Worm (Caenorhabditis elegans): Measurements from ENCODE around the gene K04B12.2.
A peak's percentile ranks its signal among the peaks of the same experiment; 100 is the strongest.

Gene K04B12.2

DNA sequence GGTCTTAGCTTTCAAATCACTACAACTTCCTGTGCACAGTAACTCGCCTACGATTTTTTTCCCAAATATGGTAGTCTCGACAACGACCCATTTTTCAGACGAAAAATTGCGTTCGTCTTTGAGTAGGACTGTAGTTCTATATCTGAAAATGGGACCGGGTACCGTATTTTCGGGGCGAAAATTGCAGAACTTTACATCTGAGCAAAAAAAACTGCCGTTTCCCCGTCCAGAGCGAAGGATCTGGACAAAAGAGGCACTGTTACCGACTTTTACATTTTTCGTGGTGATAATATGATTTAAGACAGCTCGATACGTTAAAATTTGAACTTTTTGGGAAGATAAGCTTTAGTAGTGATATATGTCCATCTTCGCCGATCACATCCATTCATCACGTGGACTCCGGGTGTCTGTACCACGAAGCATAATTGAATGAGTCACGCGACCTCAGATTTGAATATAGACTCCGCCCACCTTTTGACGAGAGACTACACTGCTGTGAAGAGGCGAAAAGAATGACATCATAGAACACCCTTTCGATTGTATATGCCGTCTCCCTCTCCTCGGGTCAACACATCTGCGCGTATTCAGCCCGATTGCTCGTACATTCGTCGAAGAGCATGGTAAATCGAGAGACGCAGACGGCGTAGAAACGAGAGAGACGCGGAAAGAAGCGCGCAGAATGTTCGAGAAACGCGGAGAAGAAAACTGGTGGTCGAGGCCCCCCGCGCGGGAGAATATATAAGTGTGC is 32.9 kb downstream of the K04B12.2 start (continued):
- TF ChIP-seq lin-1 (GFP tag; IDR thresholded peaks at IDR 0.05) = no peak
- 0 out of 2 replicates have a peak, but pooled peaks have one; percentile 24 for TF ChIP-seq egl-43 (GFP tag; IDR thresholded peaks at IDR 0.05)
- peak in 1 of 2 experiments; percentile 99 for TF ChIP-seq unc-62 (GFP tag; optimal IDR thresholded peaks at IDR 0.05 in 1 of 2)
- no peak for TF ChIP-seq unc-62 (tag; optimal IDR thresholded peaks at IDR 0.05)
- no peak for TF ChIP-seq Y48G9A.11 (GFP tag; IDR thresholded peaks at IDR 0.05)
- peak; percentile 38; the same call in 1 of the 2 replicates for TF ChIP-seq php-3 (GFP tag; IDR thresholded peaks at IDR 0.05)
- TF ChIP-seq nhr-10 (tag; optimal IDR thresholded peaks at IDR 0.05) = peak; percentile 62
- 0 out of 2 replicates have a peak, but pooled peaks have one; percentile 8 for TF ChIP-seq daf-19 (GFP tag; conservative IDR thresholded peaks at IDR 0.05)
- no peak for TF ChIP-seq ces-1 (GFP tag; optimal IDR thresholded peaks at IDR 0.05)
- TF ChIP-seq zag-1 (tag; optimal IDR thresholded peaks at IDR 0.05) = no peak
- TF ChIP-seq T20F7.1 (GFP tag; optimal IDR thresholded peaks at IDR 0.05) = no peak

DNA sequence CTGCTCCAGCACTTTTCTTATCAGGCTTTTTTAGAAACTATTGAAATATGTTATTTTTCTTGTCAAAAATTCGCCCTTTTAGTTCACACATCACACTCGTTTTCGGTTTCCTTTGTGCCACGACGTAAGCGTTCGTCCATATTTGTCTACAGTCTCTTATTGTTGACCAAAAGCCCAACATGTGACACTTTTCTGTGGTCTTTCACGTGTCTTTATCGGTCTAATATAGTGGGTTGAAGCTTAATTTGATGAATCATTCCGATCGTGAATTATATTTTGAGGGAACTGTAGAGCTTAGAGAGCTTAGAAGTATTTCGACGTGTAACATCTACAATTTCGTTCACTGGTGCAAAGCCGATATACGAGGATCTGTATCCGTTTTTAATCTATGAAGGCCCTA is 33.5 kb downstream of the K04B12.2 start:
- TF ChIP-seq saeg-2 (GFP tag; IDR thresholded peaks at IDR 0.05) (no peak), ceh-62 (tag; optimal IDR thresholded peaks at IDR 0.05) (no peak), daf-19 (GFP tag; conservative IDR thresholded peaks at IDR 0.05) (no peak), lin-13 (GFP tag; optimal IDR thresholded peaks at IDR 0.05) (no peak), lsy-2 (tag; optimal IDR thresholded peaks at IDR 0.05) (peak in 1 of 2 experiments; percentile 52), spr-3 (GFP tag; optimal IDR thresholded peaks at IDR 0.05) (no peak), unc-39 (tag; optimal IDR thresholded peaks at IDR 0.05) (no peak), aha-1 (tag) (peak; percentile 98), zip-2 (tag; optimal IDR thresholded peaks at IDR 0.05) (no peak), nhr-77 (tag; optimal IDR thresholded peaks at IDR 0.05) (peak; percentile 80), zip-11 (GFP tag; IDR thresholded peaks at IDR 0.05) (no peak), dpl-1 (GFP tag; optimal IDR thresholded peaks at IDR 0.05) (no peak), F44E2.7 (GFP tag; IDR thresholded peaks at IDR 0.05) (no peak), nhr-6 (tag; optimal IDR thresholded peaks at IDR 0.05) (peak; percentile 82), fos-1 (tag; optimal IDR thresholded peaks at IDR 0.05) (no peak), dmd-8 (GFP tag; IDR thresholded peaks at IDR 0.05) (no peak), zfp-3 (GFP tag; conservative IDR thresholded peaks at IDR 0.05) (no peak), hif-1 (tag; optimal IDR thresholded peaks at IDR 0.05) (peak in 1 of 2 experiments; percentile 46), mxl-3 (GFP tag; optimal IDR thresholded peaks at IDR 0.05) (no peak), mep-1 (tag; optimal IDR thresholded peaks at IDR 0.05) (peak; percentile 63), spr-1 (tag; optimal IDR thresholded peaks at IDR 0.05) (no peak), dve-1 (tag; optimal IDR thresholded peaks at IDR 0.05; ENCODE audit: insufficient read depth) (peak; percentile 80), F49E8.2 (tag; optimal IDR thresholded peaks at IDR 0.05; ENCODE audit: borderline replicate concordance) (no peak), mdl-1 (tag; optimal IDR thresholded peaks at IDR 0.05) (peak in 1 of 2 experiments; percentile 70), daf-12 (tag; optimal IDR thresholded peaks at IDR 0.05) (no peak), mes-2 (tag; optimal IDR thresholded peaks at IDR 0.05; ENCODE audit: poor library complexity, severe bottlenecking) (peak; percentile 49), hlh-11 (tag; optimal IDR thresholded peaks at IDR 0.05) (peak; percentile 26), nhr-28 (tag; optimal IDR thresholded peaks at IDR 0.05) (peak; percentile 6), set-16 (GFP tag; IDR thresholded peaks at IDR 0.05) (no peak), F37D6.2 (tag; optimal IDR thresholded peaks at IDR 0.05) (no peak), ceh-44 (GFP tag; IDR thresholded peaks at IDR 0.05) (no peak), dmd-6 (GFP tag; IDR thresholded peaks at IDR 0.05) (no peak), lir-3 (tag; optimal IDR thresholded peaks at IDR 0.05) (no peak), nhr-25 (tag; optimal IDR thresholded peaks at IDR 0.05; ENCODE audit: borderline replicate concordance, insufficient read depth) (no peak), pha-4 (GFP tag; IDR thresholded peaks at IDR 0.05) (peak; percentile 19; the same call in 1 of the 2 replicates), pha-4 (tag; optimal IDR thresholded peaks at IDR 0.05) (peak; percentile 74), vab-7 (GFP tag; IDR thresholded peaks at IDR 0.05) (no peak), ctbp-1 (GFP tag; IDR thresholded peaks at IDR 0.05) (no peak), pqm-1 (tag; optimal IDR thresholded peaks at IDR 0.05) (peak; percentile 33)
